Worm (Caenorhabditis elegans) whole organism, L4 larva: ENCODE results near the gene F35H8.12.

Experiments used
- ama-1 ChIP-seq: fragments of 150-350 bp; optimal IDR thresholded peaks from 2 replicates; lab custom pipeline; 2014; ENCODE audit warnings: inconsistent platforms, mixed read lengths
- ces-1 ChIP-seq: fragments of 150-350 bp; sonication (generic microtip); optimal IDR thresholded peaks from 4 replicates; lab custom pipeline; 2014; ENCODE audit warnings: missing biosample characterization, missing genetic modification reagents, missing genetic modification characterization
- dmd-6 ChIP-seq: fragments of 200-800 bp; sonication (Bioruptor generic); IDR thresholded peaks from 2 replicates; pipeline ENCODE4 v1.3.6; 2022; ENCODE audit warnings: missing genetic modification reagents, missing genetic modification characterization, missing compliant biosample characterization
- duxl-1 ChIP-seq: sonication (generic microtip); optimal IDR thresholded peaks from 2 replicates; lab custom pipeline; 2016; ENCODE audit warnings: mild to moderate bottlenecking, missing genetic modification characterization, moderate library complexity, missing compliant biosample characterization; ENCODE audit not compliant: poor library complexity
- mep-1 ChIP-seq: fragments of 150-350 bp; sonication (generic microtip); optimal IDR thresholded peaks from 3 replicates; lab custom pipeline; 2014; ENCODE audit warnings: missing biosample characterization, missing genetic modification characterization
- nhr-111 ChIP-seq: fragments of 200-800 bp; sonication (Bioruptor generic); optimal IDR thresholded peaks from 2 replicates; lab custom pipeline; 2018; ENCODE audit warnings: mild to moderate bottlenecking, missing genetic modification characterization, missing compliant biosample characterization
- nhr-42 ChIP-seq: fragments of 200-800 bp; sonication (Bioruptor generic); IDR thresholded peaks from 2 replicates; pipeline ENCODE4 v1.3.6; 2022; ENCODE audit warnings: missing genetic modification characterization, missing compliant biosample characterization
- nhr-76 ChIP-seq: fragments of 150-350 bp; optimal IDR thresholded peaks from 2 replicates; lab custom pipeline; 2014; ENCODE audit warnings: missing biosample characterization, missing genetic modification characterization
- nhr-77 ChIP-seq: fragments of 150-350 bp; optimal IDR thresholded peaks from 2 replicates; lab custom pipeline; 2014; ENCODE audit warnings: missing biosample characterization, missing genetic modification characterization
- saeg-2 ChIP-seq: fragments of 200-800 bp; sonication (Bioruptor generic); IDR thresholded peaks from 2 replicates; pipeline ENCODE4 v1.3.6; 2022; ENCODE audit warnings: missing genetic modification reagents, missing genetic modification characterization, missing compliant biosample characterization
- skn-1 ChIP-seq: fragments of 150-350 bp; optimal IDR thresholded peaks from 2 replicates; lab custom pipeline; 2014; ENCODE audit warnings: missing biosample characterization, missing genetic modification characterization
- snpc-4 ChIP-seq: fragments of 150-350 bp; optimal IDR thresholded peaks from 2 replicates; lab custom pipeline; 2014; ENCODE audit warnings: missing biosample characterization, missing genetic modification characterization
- unc-39 ChIP-seq: sonication (generic microtip); optimal IDR thresholded peaks from 2 replicates; lab custom pipeline; 2017; ENCODE audit warnings: missing biosample characterization, missing genetic modification characterization

DNA sequence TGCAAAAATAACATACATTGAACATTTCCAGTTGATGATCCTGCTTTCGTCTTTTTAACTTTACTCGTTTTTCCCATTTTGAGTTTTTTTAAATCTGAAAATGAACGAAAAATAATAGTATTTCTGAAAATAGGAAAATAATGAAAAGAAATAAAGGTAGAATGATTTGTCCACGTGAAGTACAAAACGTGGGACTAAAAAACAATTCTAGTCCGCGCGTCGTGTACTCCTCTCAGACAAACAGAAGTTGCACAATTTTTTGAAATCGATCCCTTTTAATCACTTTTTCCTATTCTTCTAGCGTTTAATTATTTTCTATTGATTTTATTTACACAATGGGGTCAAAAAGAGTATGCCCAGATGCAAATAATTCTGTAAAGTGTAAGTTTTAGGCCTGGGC lies 39.4 kb downstream of the F35H8.12 start, which contains the start of the genes E02H1.1 and tag-124:
- TF ChIP-seq duxl-1 (tag; lab: Kevin White, UChicago), result peak; percentile 86
- no peak for TF ChIP-seq nhr-76 (tag; lab: Kevin White, UChicago)
- TF ChIP-seq ces-1, result no peak
- peak; percentile 73 for TF ChIP-seq dmd-6
- TF ChIP-seq skn-1 (tag; lab: Kevin White, UChicago), result no peak
- TF ChIP-seq snpc-4 (tag; lab: Kevin White, UChicago), result no peak
- no peak for TF ChIP-seq unc-39
- no peak for TF ChIP-seq nhr-42 (GFP tag; lab: Robert Waterston, UW)
- TF ChIP-seq nhr-111 (GFP tag; lab: Kevin White, UChicago), result no peak
- peak; percentile 69 for TF ChIP-seq mep-1 (tag; lab: Kevin White, UChicago)
- TF ChIP-seq ama-1 (lab: Kevin White, UChicago), result no peak
- TF ChIP-seq saeg-2 (GFP tag; lab: Robert Waterston, UW), result no peak
- TF ChIP-seq nhr-77 (tag; lab: Kevin White, UChicago), result no peak
